Worm (Caenorhabditis elegans): ENCODE measurements around the gene abu-13.
A peak's percentile ranks its signal among the peaks of the same experiment; 100 is the strongest.

Gene abu-13

ce11 chrIII:6935269-6936017 is 10.3 kb downstream of the abu-13 start, which contains the start of the genes F57B9.8 and coq-2:
F57B9.8 (minus strand) TSS chrIII:6935319.
coq-2 (plus strand) TSS chrIII:6935967.
- TF ChIP-seq ceh-13 (GFP tag; optimal IDR thresholded peaks at IDR 0.05) (no peak), tbx-11 (GFP tag; IDR thresholded peaks at IDR 0.05) (no peak), scrt-1 (GFP tag; IDR thresholded peaks at IDR 0.05) (no peak), ama-1 (optimal IDR thresholded peaks at IDR 0.05) (no peak), hnd-1 (tag; optimal IDR thresholded peaks at IDR 0.05) (no peak), sea-1 (GFP tag; conservative IDR thresholded peaks at IDR 0.05) (no peak), aly-1 (tag; optimal IDR thresholded peaks at IDR 0.05) (no peak), ceh-36 (tag; optimal IDR thresholded peaks at IDR 0.05) (no peak), tbx-37 (GFP tag; conservative IDR thresholded peaks at IDR 0.05) (no peak), tra-4 (tag; optimal IDR thresholded peaks at IDR 0.05) (no peak), flt-1 (GFP tag; IDR thresholded peaks at IDR 0.05) (no peak), hmbx-1 (tag; optimal IDR thresholded peaks at IDR 0.05) (no peak), F13C5.2 (tag; optimal IDR thresholded peaks at IDR 0.05) (no peak), ets-7 (tag; optimal IDR thresholded peaks at IDR 0.05) (no peak), hmg-4 (GFP tag; optimal IDR thresholded peaks at IDR 0.05) (no peak), pes-1 (GFP tag; IDR thresholded peaks at IDR 0.05) (no peak), B0310.2 (tag; optimal IDR thresholded peaks at IDR 0.05) (no peak)

ce11 chrIII:6931896-6932295 is 13.8 kb downstream of the abu-13 start, which contains the start of gene byn-1:
byn-1 (plus strand) TSS chrIII:6932001.
- peak; percentile 26 for TF ChIP-seq ama-1 (optimal IDR thresholded peaks at IDR 0.05)
- no peak for TF ChIP-seq ceh-13 (GFP tag; optimal IDR thresholded peaks at IDR 0.05)
- TF ChIP-seq hnd-1 (tag; optimal IDR thresholded peaks at IDR 0.05), result no peak

ce11 chrIII:6929558-6930167 is 16.0 kb downstream of the abu-13 start, which contains the start of gene inf-1:
inf-1 (plus strand) TSS chrIII:6930134.
- TF ChIP-seq sea-1 (GFP tag; conservative IDR thresholded peaks at IDR 0.05) (no peak), scrt-1 (GFP tag; IDR thresholded peaks at IDR 0.05) (no peak), hmbx-1 (tag; optimal IDR thresholded peaks at IDR 0.05) (no peak)

- TF ChIP-seq tra-4 (tag; optimal IDR thresholded peaks at IDR 0.05) (no peak), tbx-11 (GFP tag; IDR thresholded peaks at IDR 0.05) (no peak), ets-7 (tag; optimal IDR thresholded peaks at IDR 0.05) (no peak), aly-1 (tag; optimal IDR thresholded peaks at IDR 0.05) (no peak), tbx-37 (GFP tag; conservative IDR thresholded peaks at IDR 0.05) (no peak), flt-1 (GFP tag; IDR thresholded peaks at IDR 0.05) (no peak), sea-1 (GFP tag; conservative IDR thresholded peaks at IDR 0.05) (no peak), B0310.2 (tag; optimal IDR thresholded peaks at IDR 0.05) (no peak), hmg-4 (GFP tag; optimal IDR thresholded peaks at IDR 0.05) (no peak), ceh-36 (tag; optimal IDR thresholded peaks at IDR 0.05) (no peak)
These were observed 17.0 kb downstream of the abu-13 start, which contains the start of gene flap-1 for ce11 chrIII:6928725-6929124. flap-1 (minus strand) TSS chrIII:6928825.

- TF ChIP-seq aly-1 (tag; optimal IDR thresholded peaks at IDR 0.05) (no peak), ceh-36 (tag; optimal IDR thresholded peaks at IDR 0.05) (no peak), B0310.2 (tag; optimal IDR thresholded peaks at IDR 0.05) (no peak), pes-1 (GFP tag; IDR thresholded peaks at IDR 0.05) (no peak), ceh-13 (GFP tag; optimal IDR thresholded peaks at IDR 0.05) (no peak), ets-7 (tag; optimal IDR thresholded peaks at IDR 0.05) (no peak), hmg-4 (GFP tag; optimal IDR thresholded peaks at IDR 0.05) (no peak), flt-1 (GFP tag; IDR thresholded peaks at IDR 0.05) (no peak), hnd-1 (tag; optimal IDR thresholded peaks at IDR 0.05) (no peak), F13C5.2 (tag; optimal IDR thresholded peaks at IDR 0.05) (no peak), scrt-1 (GFP tag; IDR thresholded peaks at IDR 0.05) (no peak), tbx-11 (GFP tag; IDR thresholded peaks at IDR 0.05) (no peak), hmbx-1 (tag; optimal IDR thresholded peaks at IDR 0.05) (no peak), sea-1 (GFP tag; conservative IDR thresholded peaks at IDR 0.05) (no peak), ama-1 (optimal IDR thresholded peaks at IDR 0.05) (no peak), tra-4 (tag; optimal IDR thresholded peaks at IDR 0.05) (no peak), tbx-37 (GFP tag; conservative IDR thresholded peaks at IDR 0.05) (no peak)
These were observed 30.9 kb downstream of the abu-13 start for ce11 chrIII:6914840-6915239.

- no peak for TF ChIP-seq scrt-1 (GFP tag; IDR thresholded peaks at IDR 0.05)
These were observed 33.3 kb downstream of the abu-13 start, which contains the start of gene pdf-1 for ce11 chrIII:6912381-6912780. pdf-1 (minus strand) TSS chrIII:6912481.

ce11 chrIII:6906409-6906808 is 39.3 kb downstream of the abu-13 start, which contains the start of gene T07E3.2:
T07E3.2 (plus strand) TSS chrIII:6906709.
- TF ChIP-seq hnd-1 (tag; optimal IDR thresholded peaks at IDR 0.05), result no peak
- no peak for TF ChIP-seq pes-1 (GFP tag; IDR thresholded peaks at IDR 0.05)
- TF ChIP-seq ama-1 (optimal IDR thresholded peaks at IDR 0.05), result no peak
- TF ChIP-seq aly-1 (tag; optimal IDR thresholded peaks at IDR 0.05), result no peak
- no peak for TF ChIP-seq ets-7 (tag; optimal IDR thresholded peaks at IDR 0.05)
- TF ChIP-seq tra-4 (tag; optimal IDR thresholded peaks at IDR 0.05), result no peak
- no peak for TF ChIP-seq hmg-4 (GFP tag; optimal IDR thresholded peaks at IDR 0.05)
- no peak for TF ChIP-seq flt-1 (GFP tag; IDR thresholded peaks at IDR 0.05)
- TF ChIP-seq tbx-37 (GFP tag; conservative IDR thresholded peaks at IDR 0.05), result no peak
- TF ChIP-seq tbx-11 (GFP tag; IDR thresholded peaks at IDR 0.05), result no peak
- no peak for TF ChIP-seq ceh-36 (tag; optimal IDR thresholded peaks at IDR 0.05)
- TF ChIP-seq ceh-13 (GFP tag; optimal IDR thresholded peaks at IDR 0.05), result no peak
- no peak for TF ChIP-seq sea-1 (GFP tag; conservative IDR thresholded peaks at IDR 0.05)
- no peak for TF ChIP-seq F13C5.2 (tag; optimal IDR thresholded peaks at IDR 0.05)
- TF ChIP-seq hmbx-1 (tag; optimal IDR thresholded peaks at IDR 0.05), result no peak
- TF ChIP-seq scrt-1 (GFP tag; IDR thresholded peaks at IDR 0.05), result no peak
- no peak for TF ChIP-seq B0310.2 (tag; optimal IDR thresholded peaks at IDR 0.05)
